Fruit fly (Drosophila melanogaster): ENCODE measurements around the gene CG42487.

DNA sequence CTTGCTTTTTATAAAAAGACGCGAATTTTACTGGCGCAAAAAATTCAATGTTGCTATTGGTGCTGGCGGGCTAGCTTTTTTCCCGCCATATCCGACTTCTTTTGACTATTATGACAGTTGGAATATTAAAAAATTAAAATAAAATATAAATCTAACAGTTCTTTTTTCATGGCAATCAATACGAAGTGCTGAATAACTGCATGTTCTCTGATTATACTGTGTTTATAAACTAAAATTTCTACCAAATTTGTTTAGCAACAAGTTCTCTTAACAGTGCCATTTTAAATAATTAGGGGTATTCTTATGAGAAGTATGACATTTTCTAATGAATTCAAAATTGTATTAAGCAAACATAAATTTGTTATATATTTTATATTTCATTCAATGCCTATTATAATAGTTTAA lies 39.7 kb downstream of the CG42487 start, which contains the start of gene Boh1:
- TF ChIP-seq Sin3A (optimal IDR thresholded peaks at IDR 0.05): no peak
- TF ChIP-seq insv (optimal IDR thresholded peaks at IDR 0.05): no peak
- no peak for TF ChIP-seq ttk (optimal IDR thresholded peaks at IDR 0.05)
- TF ChIP-seq h (optimal IDR thresholded peaks at IDR 0.05): no peak
- no peak for TF ChIP-seq psq (optimal IDR thresholded peaks at IDR 0.05)

Measured in Kc167 (cell line).